Worm (Caenorhabditis elegans) whole organism, L1 larva: ENCODE results near the gene Y105C5B.5.

Experiments used
- C16A3.4 ChIP-seq: fragments of 150-350 bp; optimal IDR thresholded peaks from 2 replicates; lab custom pipeline; 2014; ENCODE audit warnings: missing biosample characterization, missing genetic modification characterization
- C34B4.2 ChIP-seq: sonication (generic microtip); optimal IDR thresholded peaks from 2 replicates; lab custom pipeline; 2017; ENCODE audit warnings: mild to moderate bottlenecking, missing genetic modification characterization, missing compliant biosample characterization
- aha-1 ChIP-seq: fragments of 150-350 bp; optimal IDR thresholded peaks from 2 replicates; lab custom pipeline; 2014; ENCODE audit warnings: missing biosample characterization, missing genetic modification characterization
- aly-2 ChIP-seq: fragments of 150-350 bp; optimal IDR thresholded peaks from 2 replicates; lab custom pipeline; 2014; ENCODE audit warnings: missing biosample characterization, missing genetic modification characterization
- blmp-1 ChIP-seq: fragments of 150-350 bp; optimal IDR thresholded peaks from 2 replicates; lab custom pipeline; 2014; ENCODE audit warnings: missing biosample characterization, missing genetic modification characterization
- ceh-8 ChIP-seq: fragments of 200-800 bp; sonication (Bioruptor generic); optimal IDR thresholded peaks from 2 replicates; lab custom pipeline; 2018; ENCODE audit warnings: mild to moderate bottlenecking, missing genetic modification characterization, moderate library complexity, missing compliant biosample characterization
- ceh-82 ChIP-seq, 3 experiments: fragments of 150-350 bp in 1 of 3; sonication (generic microtip) in 2 of 3; optimal IDR thresholded peaks; 2 replicates each; lab custom pipeline; 2014 to 2017; ENCODE audit warnings: missing biosample characterization in 3 of 3, missing genetic modification characterization in 3 of 3
- ceh-88 ChIP-seq: fragments of 200-800 bp; sonication (Bioruptor generic); IDR thresholded peaks from 2 replicates; pipeline ENCODE4 v1.3.6; 2022; ENCODE audit warnings: missing genetic modification characterization, missing compliant biosample characterization
- dpl-1 ChIP-seq, 3 experiments: fragments of 150-350 bp in 2 of 3; sonication (generic microtip) in 1 of 3; optimal IDR thresholded peaks; 2 replicates each; lab custom pipeline; 2014 to 2017; ENCODE audit warnings: missing biosample characterization in 3 of 3, missing genetic modification characterization in 3 of 3, missing genetic modification reagents in 3 of 3
- efl-1 ChIP-seq, 4 experiments: fragments of 150-350 bp; optimal IDR thresholded peaks in 3 of 4; peaks in 1 of 4; 1 replicate in 1 of 4; 2 replicates in 3 of 4; lab custom pipeline; 2014; ENCODE audit warnings: missing biosample characterization in 2 of 4, missing genetic modification characterization in 2 of 4, missing genetic modification reagents in 2 of 4
- efl-3 ChIP-seq: fragments of 200-800 bp; sonication (Bioruptor generic); optimal IDR thresholded peaks from 2 replicates; lab custom pipeline; 2018; ENCODE audit warnings: mild to moderate bottlenecking, missing genetic modification characterization, missing compliant biosample characterization
- egl-13 ChIP-seq: sonication (generic microtip); optimal IDR thresholded peaks from 2 replicates; lab custom pipeline; 2016; ENCODE audit warnings: missing genotype, missing genetic modification reagents, missing genetic modification characterization, missing compliant biosample characterization
- elt-2 ChIP-seq: sonication (generic microtip); optimal IDR thresholded peaks from 2 replicates; lab custom pipeline; 2016; ENCODE audit warnings: missing genetic modification characterization, mild to moderate bottlenecking, inconsistent platforms, missing compliant biosample characterization, missing genetic modification reagents
- elt-3 ChIP-seq, 6 experiments: fragments of 150-350 bp in 1 of 6; sonication (generic microtip); optimal IDR thresholded peaks; 2 replicates each; lab custom pipeline; 2017 to 2018; ENCODE audit warnings: missing biosample characterization in 6 of 6, missing genetic modification characterization in 6 of 6, inconsistent platforms in 1 of 6
- fkh-10 ChIP-seq: sonication (generic microtip); optimal IDR thresholded peaks from 2 replicates; lab custom pipeline; 2017; ENCODE audit warnings: missing biosample characterization, missing genetic modification reagents, missing genetic modification characterization
- fkh-4 ChIP-seq: sonication (generic microtip); optimal IDR thresholded peaks from 2 replicates; lab custom pipeline; 2016; ENCODE audit warnings: missing compliant biosample characterization, missing genetic modification characterization, borderline replicate concordance
- fkh-8 ChIP-seq: sonication (generic microtip); optimal IDR thresholded peaks from 2 replicates; lab custom pipeline; 2016; ENCODE audit warnings: mild to moderate bottlenecking, missing genetic modification characterization, missing compliant biosample characterization
- hpl-2 ChIP-seq: fragments of 150-350 bp; optimal IDR thresholded peaks from 2 replicates; lab custom pipeline; 2014; ENCODE audit warnings: missing biosample characterization, missing genetic modification reagents, missing genetic modification characterization
- isw-1 ChIP-seq: fragments of 200-800 bp; sonication (Bioruptor generic); IDR thresholded peaks from 2 replicates; pipeline ENCODE4 v1.3.6; 2022; ENCODE audit warnings: missing genetic modification characterization, missing compliant biosample characterization
- jun-1 ChIP-seq: fragments of 150-350 bp; optimal IDR thresholded peaks from 2 replicates; lab custom pipeline; 2014; ENCODE audit warnings: missing biosample characterization, missing genetic modification reagents, missing genetic modification characterization
- lin-13 ChIP-seq: fragments of 150-350 bp; optimal IDR thresholded peaks from 2 replicates; lab custom pipeline; 2014; ENCODE audit warnings: missing biosample characterization, missing genetic modification reagents, missing genetic modification characterization
- lin-15B ChIP-seq: fragments of 150-350 bp; sonication (generic microtip); optimal IDR thresholded peaks from 3 replicates; lab custom pipeline; 2014; ENCODE audit warnings: missing biosample characterization, missing genetic modification characterization
- lin-35 ChIP-seq, 2 experiments: fragments of 150-350 bp; optimal IDR thresholded peaks; 2 replicates each; lab custom pipeline; 2014; ENCODE audit warnings: missing biosample characterization in 2 of 2, missing genetic modification characterization in 2 of 2, missing genetic modification reagents in 2 of 2
- lin-39 ChIP-seq: fragments of 150-350 bp; optimal IDR thresholded peaks from 2 replicates; lab custom pipeline; 2014; ENCODE audit warnings: missing biosample characterization, missing genetic modification reagents, missing genetic modification characterization
- lsy-2 ChIP-seq, 2 experiments: fragments of 150-350 bp; optimal IDR thresholded peaks; 2 replicates each; lab custom pipeline; 2014; ENCODE audit warnings: missing biosample characterization in 2 of 2, missing genetic modification characterization in 2 of 2
- mdl-1 ChIP-seq, 2 experiments: fragments of 150-350 bp; optimal IDR thresholded peaks; 2 replicates each; lab custom pipeline; 2014 to 2017; ENCODE audit warnings: missing biosample characterization in 2 of 2, missing genetic modification characterization in 2 of 2, inconsistent platforms in 1 of 2
- nhr-19 ChIP-seq: fragments of 200-800 bp; sonication (Bioruptor generic); conservative IDR thresholded peaks from 2 replicates; pipeline ENCODE4 v1.3.6; 2022; ENCODE audit warnings: missing genetic modification characterization, missing compliant biosample characterization
- nhr-20 ChIP-seq: sonication (generic microtip); optimal IDR thresholded peaks from 2 replicates; lab custom pipeline; 2016; ENCODE audit warnings: mild to moderate bottlenecking, missing genetic modification characterization, missing compliant biosample characterization
- nhr-28 ChIP-seq: fragments of 150-350 bp; optimal IDR thresholded peaks from 2 replicates; lab custom pipeline; 2014; ENCODE audit warnings: missing biosample characterization, missing genetic modification characterization
- nhr-47 ChIP-seq: sonication (generic microtip); optimal IDR thresholded peaks from 2 replicates; lab custom pipeline; 2016; ENCODE audit warnings: mild to moderate bottlenecking, missing genetic modification characterization, moderate library complexity, missing compliant biosample characterization
- nhr-71 ChIP-seq: sonication (generic microtip); optimal IDR thresholded peaks from 2 replicates; lab custom pipeline; 2016; ENCODE audit warnings: mild to moderate bottlenecking, missing genetic modification characterization, moderate library complexity, missing compliant biosample characterization
- nhr-76 ChIP-seq: sonication (generic microtip); optimal IDR thresholded peaks from 2 replicates; lab custom pipeline; 2017; ENCODE audit warnings: missing biosample characterization, missing genetic modification characterization
- nhr-77 ChIP-seq: fragments of 150-350 bp; optimal IDR thresholded peaks from 2 replicates; lab custom pipeline; 2014; ENCODE audit warnings: missing biosample characterization, missing genetic modification characterization
- nhr-90 ChIP-seq: sonication (generic microtip); optimal IDR thresholded peaks from 2 replicates; lab custom pipeline; 2016; ENCODE audit warnings: mild to moderate bottlenecking, missing genetic modification characterization, missing compliant biosample characterization; ENCODE audit not compliant: poor library complexity
- pag-3 ChIP-seq: sonication (generic microtip); optimal IDR thresholded peaks from 2 replicates; lab custom pipeline; 2017; ENCODE audit warnings: missing genetic modification characterization, mild to moderate bottlenecking, missing compliant biosample characterization, antibody characterized with exemption, borderline replicate concordance; ENCODE audit not compliant: insufficient read depth
- rnt-1 ChIP-seq: sonication (generic microtip); optimal IDR thresholded peaks from 2 replicates; lab custom pipeline; 2016; ENCODE audit warnings: mild to moderate bottlenecking, missing genetic modification characterization, moderate library complexity, missing compliant biosample characterization
- snpc-4 ChIP-seq: fragments of 150-350 bp; optimal IDR thresholded peaks from 2 replicates; lab custom pipeline; 2014; ENCODE audit warnings: missing biosample characterization, missing genetic modification characterization
- snu-23 ChIP-seq: sonication (generic microtip); optimal IDR thresholded peaks from 2 replicates; lab custom pipeline; 2016; ENCODE audit warnings: missing genetic modification characterization, missing compliant biosample characterization
- sptf-1 ChIP-seq: fragments of 150-350 bp; optimal IDR thresholded peaks from 2 replicates; lab custom pipeline; 2014; ENCODE audit warnings: missing biosample characterization, missing genetic modification characterization
- tlp-1 ChIP-seq: fragments of 150-350 bp; optimal IDR thresholded peaks from 2 replicates; lab custom pipeline; 2014; ENCODE audit warnings: missing biosample characterization, missing genetic modification characterization
- unc-30 ChIP-seq: sonication (generic microtip); optimal IDR thresholded peaks from 2 replicates; lab custom pipeline; 2017; ENCODE audit warnings: missing biosample characterization, missing genetic modification characterization
- unc-62 ChIP-seq: fragments of 150-350 bp; optimal IDR thresholded peaks from 2 replicates; lab custom pipeline; 2014; ENCODE audit warnings: missing biosample characterization, missing genetic modification reagents, missing genetic modification characterization
- unc-98 ChIP-seq: fragments of 200-800 bp; sonication (Bioruptor generic); IDR thresholded peaks from 2 replicates; pipeline ENCODE4 v1.3.6; 2022; ENCODE audit warnings: missing genetic modification characterization, missing compliant biosample characterization
- xbp-1 ChIP-seq: sonication (generic microtip); optimal IDR thresholded peaks from 2 replicates; lab custom pipeline; 2016; ENCODE audit warnings: missing genetic modification characterization, missing compliant biosample characterization
- zip-4 ChIP-seq: fragments of 200-800 bp; sonication (Bioruptor generic); optimal IDR thresholded peaks from 2 replicates; lab custom pipeline; 2018; ENCODE audit warnings: mild to moderate bottlenecking, missing genetic modification characterization, moderate library complexity, missing compliant biosample characterization
- ztf-11 ChIP-seq, 2 experiments: sonication (generic microtip); optimal IDR thresholded peaks; 2 replicates each; lab custom pipeline; 2016 to 2017; ENCODE audit warnings: missing genetic modification characterization in 2 of 2, missing biosample characterization in 1 of 2, missing compliant biosample characterization in 1 of 2
- ztf-4 ChIP-seq: fragments of 150-350 bp; optimal IDR thresholded peaks from 2 replicates; lab custom pipeline; 2014; ENCODE audit warnings: missing biosample characterization, missing genetic modification characterization

Y105C5B.5 gene

DNA sequence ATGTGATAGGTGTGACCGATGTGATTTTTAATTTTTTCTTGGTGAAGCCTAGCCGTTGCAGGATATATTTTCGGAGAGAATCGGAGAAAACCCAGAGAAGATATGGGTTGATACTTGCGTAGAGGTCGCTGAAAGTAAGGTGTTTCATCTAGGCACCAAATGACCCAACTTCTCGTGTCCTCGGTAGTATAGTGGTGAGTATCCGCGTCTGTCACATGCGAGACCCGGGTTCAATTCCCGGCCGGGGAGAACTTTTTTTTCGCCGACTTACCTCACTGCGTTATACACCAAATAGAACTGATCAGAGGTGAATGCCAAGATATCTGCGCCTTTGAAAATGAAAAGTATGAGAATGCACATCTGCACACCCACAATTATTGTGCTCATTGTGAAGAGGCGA lies 30.8 kb upstream of the Y105C5B.5 start (continued):
- no peak for TF ChIP-seq aly-2 (tag; lab: Kevin White, UChicago)
- no peak for TF ChIP-seq sptf-1 (tag; lab: Kevin White, UChicago)
- no peak for TF ChIP-seq tlp-1 (tag; lab: Kevin White, UChicago)
- TF ChIP-seq C34B4.2 = no peak
- peak in 1 of 2 experiments; percentile 32 for TF ChIP-seq efl-1 (optimal IDR thresholded peaks at IDR 0.05; lab: Kevin White, UChicago)
- peak; percentile 16 to 52 for TF ChIP-seq efl-1 (GFP tag; optimal IDR thresholded peaks at IDR 0.05 in 1 of 2; lab: Kevin White, UChicago)
- TF ChIP-seq jun-1 (tag; lab: Kevin White, UChicago) = no peak
- peak; percentile 31 for TF ChIP-seq fkh-8
- TF ChIP-seq lin-35 (GFP tag; optimal IDR thresholded peaks at IDR 0.05; lab: Kevin White, UChicago) = peak; percentile 7 to 73
- peak; percentile 10 for TF ChIP-seq xbp-1 (tag; lab: Kevin White, UChicago)
- no peak for TF ChIP-seq ceh-82 (tag; optimal IDR thresholded peaks at IDR 0.05; lab: Kevin White, UChicago)
- TF ChIP-seq ceh-8 (GFP tag; lab: Kevin White, UChicago) = no peak
- TF ChIP-seq snu-23 (GFP tag; lab: Kevin White, UChicago) = peak; percentile 61
- no peak for TF ChIP-seq blmp-1 (tag; lab: Kevin White, UChicago)
- TF ChIP-seq nhr-20 (tag; lab: Kevin White, UChicago) = peak; percentile 31
- no peak for TF ChIP-seq ceh-88
- no peak for TF ChIP-seq ztf-11 (tag; optimal IDR thresholded peaks at IDR 0.05; lab: Kevin White, UChicago)
- no peak for TF ChIP-seq fkh-4
- no peak for TF ChIP-seq lsy-2 (tag; optimal IDR thresholded peaks at IDR 0.05; lab: Kevin White, UChicago)
- no peak for TF ChIP-seq nhr-28 (tag; lab: Kevin White, UChicago)
- TF ChIP-seq nhr-71 (tag; lab: Kevin White, UChicago) = peak; percentile 46
- TF ChIP-seq lin-39 (tag; lab: Kevin White, UChicago) = no peak
- TF ChIP-seq nhr-90 (tag; lab: Kevin White, UChicago) = peak; percentile 64
- peak; percentile 37 for TF ChIP-seq hpl-2 (GFP tag; lab: Kevin White, UChicago)
- TF ChIP-seq egl-13 (tag; lab: Kevin White, UChicago) = no peak
- TF ChIP-seq fkh-10 = no peak
- no peak for TF ChIP-seq isw-1 (GFP tag; lab: Robert Waterston, UW)
- no peak for TF ChIP-seq aha-1
- no peak for TF ChIP-seq ztf-4 (tag; lab: Kevin White, UChicago)
- TF ChIP-seq unc-62 (GFP tag; lab: Kevin White, UChicago) = no peak
- TF ChIP-seq elt-3 (tag; optimal IDR thresholded peaks at IDR 0.05; lab: Kevin White, UChicago) = peak in 1 of 6 experiments; percentile 12
- TF ChIP-seq efl-3 = no peak
- no peak for TF ChIP-seq unc-30 (tag; lab: Kevin White, UChicago)
- TF ChIP-seq lin-15B (tag; lab: Kevin White, UChicago) = no peak
- no peak for TF ChIP-seq pag-3 (tag; lab: Kevin White, UChicago)
- TF ChIP-seq nhr-76 (tag; lab: Kevin White, UChicago) = no peak
- TF ChIP-seq zip-4 (GFP tag; lab: Kevin White, UChicago) = no peak
- TF ChIP-seq C16A3.4 = peak; percentile 30
- TF ChIP-seq lin-13 (GFP tag; lab: Kevin White, UChicago) = no peak

DNA sequence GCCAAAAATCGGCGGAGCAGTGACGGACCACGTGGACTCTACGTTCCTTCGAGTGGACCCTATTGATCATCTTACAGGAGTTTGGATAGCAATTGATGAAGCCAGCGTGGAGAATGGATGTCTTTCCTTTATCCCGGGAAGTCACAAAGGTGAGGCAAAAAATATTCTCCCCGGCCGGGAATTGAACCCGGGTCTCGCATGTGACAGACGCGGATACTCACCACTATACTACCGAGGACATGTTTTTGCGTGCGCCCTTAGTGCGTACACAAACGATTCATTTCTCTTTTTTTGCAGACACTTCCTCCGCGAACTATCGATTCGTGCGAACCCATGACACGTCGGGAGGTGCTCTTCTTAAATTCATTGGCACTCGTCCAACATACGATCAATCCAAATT lies 30.2 kb upstream of the Y105C5B.5 start:
- TF ChIP-seq nhr-19 (peak; percentile 51), nhr-71 (tag; lab: Kevin White, UChicago) (peak; percentile 11), unc-98 (GFP tag; lab: Robert Waterston, UW) (no peak), mdl-1 (tag; optimal IDR thresholded peaks at IDR 0.05; lab: Kevin White, UChicago) (peak in 1 of 2 experiments; percentile 37), dpl-1 (GFP tag; optimal IDR thresholded peaks at IDR 0.05; lab: Kevin White, UChicago) (no peak), nhr-20 (tag; lab: Kevin White, UChicago) (peak; percentile 5), nhr-77 (tag; lab: Kevin White, UChicago) (peak; percentile 17), pag-3 (tag; lab: Kevin White, UChicago) (no peak), snu-23 (GFP tag; lab: Kevin White, UChicago) (peak; percentile 45), elt-2 (peak; percentile 12), efl-1 (optimal IDR thresholded peaks at IDR 0.05; lab: Kevin White, UChicago) (peak in 1 of 2 experiments; percentile 39), efl-1 (GFP tag; optimal IDR thresholded peaks at IDR 0.05 in 1 of 2; lab: Kevin White, UChicago) (peak in 1 of 2 experiments; percentile 88), nhr-90 (tag; lab: Kevin White, UChicago) (peak; percentile 17), fkh-10 (no peak), nhr-47 (tag; lab: Kevin White, UChicago) (peak; percentile 19), lin-35 (GFP tag; optimal IDR thresholded peaks at IDR 0.05; lab: Kevin White, UChicago) (peak; percentile 25 to 55), snpc-4 (tag; lab: Kevin White, UChicago) (no peak), rnt-1 (tag; lab: Kevin White, UChicago) (peak; percentile 54), tlp-1 (tag; lab: Kevin White, UChicago) (no peak), elt-3 (tag; optimal IDR thresholded peaks at IDR 0.05; lab: Kevin White, UChicago) (peak in 1 of 6 experiments; percentile 3), unc-30 (tag; lab: Kevin White, UChicago) (no peak), C16A3.4 (peak; percentile 33), ceh-82 (tag; optimal IDR thresholded peaks at IDR 0.05; lab: Kevin White, UChicago) (peak in 2 of 3 experiments; percentile 22 to 46), lsy-2 (tag; optimal IDR thresholded peaks at IDR 0.05; lab: Kevin White, UChicago) (peak in 1 of 2 experiments; percentile 36), egl-13 (tag; lab: Kevin White, UChicago) (no peak), isw-1 (GFP tag; lab: Robert Waterston, UW) (no peak), ceh-8 (GFP tag; lab: Kevin White, UChicago) (no peak)
